Fruit fly (Drosophila melanogaster) whole organism, embryonic: Measurements from ENCODE around the gene CG31029.

Experiments used
- Aef1 ChIP-seq: fragments of 200-800 bp; sonication (Bioruptor generic); IDR thresholded peaks from 3 replicates; pipeline ENCODE4 v1.3.6; 2022; ENCODE audit warnings: missing biosample characterization, missing genetic modification characterization
- Bgb ChIP-seq: fragments of 200-800 bp; sonication (Bioruptor generic); IDR thresholded peaks from 2 replicates; pipeline ENCODE4 v1.3.6; 2022; ENCODE audit warnings: missing biosample characterization, missing genetic modification characterization; ENCODE audit not compliant: partially characterized antibody
- CG17328 ChIP-seq: fragments of 200-800 bp; sonication (Bioruptor generic); IDR thresholded peaks from 2 replicates; pipeline ENCODE4 v1.3.6; 2022; ENCODE audit warnings: missing biosample characterization, missing genetic modification characterization
- CG17802 ChIP-seq: fragments of 200-800 bp; sonication (Bioruptor generic); optimal IDR thresholded peaks from 2 replicates; lab custom pipeline; 2018; ENCODE audit warnings: missing biosample characterization, mild to moderate bottlenecking, missing genetic modification characterization, moderate library complexity
- CG2875 ChIP-seq: fragments of 200-800 bp; sonication (Bioruptor generic); optimal IDR thresholded peaks from 2 replicates; lab custom pipeline; 2017; ENCODE audit warnings: missing biosample characterization, mild to moderate bottlenecking, missing genetic modification characterization, missing genetic modification reagents
- CG4404 ChIP-seq: fragments of 200-800 bp; sonication (Bioruptor generic); IDR thresholded peaks from 2 replicates; pipeline ENCODE4 v1.3.6; 2022; ENCODE audit warnings: missing biosample characterization, missing genetic modification characterization
- CG6689 ChIP-seq: fragments of 200-800 bp; sonication (Bioruptor generic); IDR thresholded peaks from 2 replicates; pipeline ENCODE4 v1.3.6; 2022; ENCODE audit warnings: missing biosample characterization, missing genetic modification characterization
- CG8478 ChIP-seq: fragments of >200 bp; optimal IDR thresholded peaks from 2 replicates; lab custom pipeline; 2018
- Dbx ChIP-seq: fragments of 200-800 bp; sonication (Bioruptor generic); IDR thresholded peaks from 3 replicates; pipeline ENCODE4 v1.3.6; 2022; ENCODE audit warnings: missing biosample characterization, missing genetic modification characterization
- Fer3 ChIP-seq: fragments of 200-800 bp; sonication (Bioruptor generic); optimal IDR thresholded peaks from 2 replicates; lab custom pipeline; 2018; ENCODE audit warnings: missing biosample characterization, mild to moderate bottlenecking, missing genetic modification characterization, moderate library complexity
- H15 ChIP-seq: fragments of 200-800 bp; sonication (Bioruptor generic); IDR thresholded peaks from 3 replicates; pipeline ENCODE4 v1.3.6; 2022; ENCODE audit warnings: missing biosample characterization, missing genetic modification characterization
- knrl ChIP-seq: fragments of 200-800 bp; sonication (Bioruptor generic); IDR thresholded peaks from 3 replicates; pipeline ENCODE4 v1.3.6; 2022; ENCODE audit warnings: missing biosample characterization, missing genetic modification characterization; ENCODE audit not compliant: partially characterized antibody
- lilli ChIP-seq: fragments of 200-800 bp; sonication (Bioruptor generic); optimal IDR thresholded peaks from 3 replicates; lab custom pipeline; 2016; ENCODE audit warnings: missing biosample characterization, missing genetic modification characterization
- ro ChIP-seq: fragments of 200-800 bp; sonication (Bioruptor generic); IDR thresholded peaks from 2 replicates; pipeline ENCODE4 v1.3.6; 2022; ENCODE audit warnings: missing biosample characterization, missing genetic modification characterization

DNA sequence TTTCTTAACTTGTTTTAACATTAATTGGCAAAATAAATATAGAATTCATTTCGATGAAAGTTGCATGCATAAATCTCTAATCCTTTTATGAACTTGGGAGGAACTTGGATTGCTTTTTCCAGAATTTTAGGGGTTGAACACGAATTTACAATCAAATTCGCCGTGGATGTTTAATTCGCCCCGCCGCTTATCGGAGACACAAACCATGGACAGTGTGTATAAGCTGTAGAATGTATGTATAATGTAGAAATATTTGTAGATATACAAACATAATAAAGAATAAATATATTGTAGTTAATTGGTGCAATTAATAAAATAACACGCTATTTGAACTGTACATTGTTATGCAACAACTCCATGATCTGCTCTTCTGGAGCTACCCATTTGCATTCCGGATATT, 10.5 kb downstream of the CG31029 start:
- no peak for TF ChIP-seq ro
- no peak for TF ChIP-seq CG17328
- no peak for TF ChIP-seq CG6689 (GFP tag; lab: Robert Waterston, UW)
- peak; percentile 46; the same call in 2 of the 3 replicates for TF ChIP-seq knrl (GFP tag; lab: Robert Waterston, UW)
- TF ChIP-seq CG8478, result no peak
- TF ChIP-seq Dbx, result no peak
- TF ChIP-seq CG17802, result no peak
- no peak for TF ChIP-seq H15 (GFP tag; lab: Robert Waterston, UW)
- no peak for TF ChIP-seq lilli (GFP tag; lab: Kevin White, UChicago)
- peak; percentile 70 for TF ChIP-seq Bgb (GFP tag; lab: Robert Waterston, UW)
- no peak for TF ChIP-seq Fer3 (tag; lab: Kevin White, UChicago)
- TF ChIP-seq Aef1 (GFP tag; lab: Robert Waterston, UW), result no peak
- TF ChIP-seq CG2875 (GFP tag; lab: Kevin White, UChicago), result no peak
- no peak for TF ChIP-seq CG4404 (GFP tag; lab: Robert Waterston, UW)
